Worm (Caenorhabditis elegans): Measurements from ENCODE around the gene ZK637.12.

Gene ZK637.12

ce11 chrIII:8917879-8918381 is 6.1 kb upstream of the ZK637.12 start, which contains the start of gene cdc-25.3 (continued):
- TF ChIP-seq ets-4 (GFP tag; optimal IDR thresholded peaks at IDR 0.05), result no peak
- no peak for TF ChIP-seq F55B11.4 (tag; optimal IDR thresholded peaks at IDR 0.05; ENCODE audit: borderline replicate concordance, insufficient read depth)
- TF ChIP-seq F57A8.1 (GFP tag; optimal IDR thresholded peaks at IDR 0.05), result no peak
- TF ChIP-seq Y53G8AR.9 (GFP tag; conservative IDR thresholded peaks at IDR 0.05), result no peak
- TF ChIP-seq aptf-3 (GFP tag; IDR thresholded peaks at IDR 0.05), result peak; percentile 87
- peak; percentile 27 for TF ChIP-seq xnd-1 (tag; optimal IDR thresholded peaks at IDR 0.05)
- TF ChIP-seq B0336.3 (GFP tag; IDR thresholded peaks at IDR 0.05), result no peak
- no peak for TF ChIP-seq C17E4.6 (GFP tag; IDR thresholded peaks at IDR 0.05)

- no peak for TF ChIP-seq ceh-58 (GFP tag; IDR thresholded peaks at IDR 0.05)
- no peak for TF ChIP-seq repo-1 (tag; optimal IDR thresholded peaks at IDR 0.05)
- no peak for TF ChIP-seq sea-2 (GFP tag; IDR thresholded peaks at IDR 0.05)
- TF ChIP-seq gei-17 (GFP tag; optimal IDR thresholded peaks at IDR 0.05), result no peak
- TF ChIP-seq attf-3 (GFP tag; conservative IDR thresholded peaks at IDR 0.05), result no peak
- TF ChIP-seq lsy-27 (tag; optimal IDR thresholded peaks at IDR 0.05; ENCODE audit: borderline replicate concordance, insufficient read depth), result no peak
- TF ChIP-seq pha-4 (tag; optimal IDR thresholded peaks at IDR 0.05), result no peak
- TF ChIP-seq ets-4 (GFP tag; optimal IDR thresholded peaks at IDR 0.05), result no peak
Measured at ce11 chrIII:8919784-8920183, 4.3 kb upstream of the ZK637.12 start, which contains the start of gene ZK637.15. TSS of gene ZK637.15 (plus strand) at chrIII:8920084.

- no peak for TF ChIP-seq Y53G8AR.9 (GFP tag; conservative IDR thresholded peaks at IDR 0.05)
- TF ChIP-seq atf-7 (tag; optimal IDR thresholded peaks at IDR 0.05), result no peak
- TF ChIP-seq ama-1 (optimal IDR thresholded peaks at IDR 0.05), result peak; percentile 63
- TF ChIP-seq ama-1 (GFP tag; optimal IDR thresholded peaks at IDR 0.05), result no peak
- TF ChIP-seq egl-18 (GFP tag; IDR thresholded peaks at IDR 0.05), result no peak
- TF ChIP-seq dpl-1 (GFP tag; optimal IDR thresholded peaks at IDR 0.05), result no peak
- TF ChIP-seq ztf-28 (GFP tag; IDR thresholded peaks at IDR 0.05), result no peak
- no peak for TF ChIP-seq hsf-1 (GFP tag; IDR thresholded peaks at IDR 0.05)
Measured at ce11 chrIII:8922061-8922460, 2.0 kb upstream of the ZK637.12 start.

ce11 chrIII:8923240-8923734 is 750 bp upstream of the ZK637.12 start, which contains the start of gene glb-1:
TSS of gene glb-1 (minus strand) at chrIII:8923290.
- TF ChIP-seq ztf-25 (GFP tag; IDR thresholded peaks at IDR 0.05), result no peak
- peak; percentile 73 for TF ChIP-seq efl-1 (GFP tag; optimal IDR thresholded peaks at IDR 0.05)
- TF ChIP-seq nhr-120 (GFP tag; IDR thresholded peaks at IDR 0.05), result no peak
- TF ChIP-seq hmg-1.2 (GFP tag; IDR thresholded peaks at IDR 0.05), result peak; percentile 65
- no peak for TF ChIP-seq ztf-26 (tag; optimal IDR thresholded peaks at IDR 0.05)

- no peak for TF ChIP-seq lag-1 (GFP tag; IDR thresholded peaks at IDR 0.05)
- TF ChIP-seq sptf-2 (GFP tag; optimal IDR thresholded peaks at IDR 0.05), result no peak
- TF ChIP-seq lin-54 (GFP tag; optimal IDR thresholded peaks at IDR 0.05), result no peak
Measured at ce11 chrIII:8925539-8925938, 1.5 kb downstream of the ZK637.12 start.

ce11 chrIII:8926512-8926911 is 2.5 kb downstream of the ZK637.12 start:
- TF ChIP-seq lir-1 (GFP tag; conservative IDR thresholded peaks at IDR 0.05), result no peak
- no peak for TF ChIP-seq nfya-2 (GFP tag; IDR thresholded peaks at IDR 0.05)
- TF ChIP-seq F39B2.1 (GFP tag; IDR thresholded peaks at IDR 0.05), result no peak
- no peak for TF ChIP-seq lsy-27 (tag; optimal IDR thresholded peaks at IDR 0.05; ENCODE audit: borderline replicate concordance, insufficient read depth)
- no peak for TF ChIP-seq lin-40 (tag; optimal IDR thresholded peaks at IDR 0.05)
- no peak for TF ChIP-seq F57C9.4 (tag; optimal IDR thresholded peaks at IDR 0.05)
- no peak for TF ChIP-seq T26A5.8 (tag; optimal IDR thresholded peaks at IDR 0.05)
- TF ChIP-seq Y53F4B.3 (GFP tag; IDR thresholded peaks at IDR 0.05), result no peak
- no peak for TF ChIP-seq cebp-1 (GFP tag; IDR thresholded peaks at IDR 0.05)
- no peak for TF ChIP-seq cebp-1 (tag; optimal IDR thresholded peaks at IDR 0.05)
- no peak for TF ChIP-seq attf-6 (GFP tag; IDR thresholded peaks at IDR 0.05)
- no peak for TF ChIP-seq die-1 (tag; optimal IDR thresholded peaks at IDR 0.05)
- TF ChIP-seq Y67H2A.10 (GFP tag; conservative IDR thresholded peaks at IDR 0.05), result no peak
